Worm (Caenorhabditis elegans) whole organism, L3 larva: ENCODE results near the gene K02D10.2.

Experiments used
- ceh-82 ChIP-seq: fragments of 150-350 bp; optimal IDR thresholded peaks from 2 replicates; lab custom pipeline; 2014; ENCODE audit warnings: missing biosample characterization, missing genetic modification characterization
- nhr-11 ChIP-seq: fragments of 150-350 bp; optimal IDR thresholded peaks from 2 replicates; lab custom pipeline; 2014; ENCODE audit warnings: missing biosample characterization, missing genetic modification characterization
- nhr-25 ChIP-seq: sonication (generic microtip); optimal IDR thresholded peaks from 2 replicates; lab custom pipeline; 2017; ENCODE audit warnings: missing biosample characterization, missing genetic modification characterization
- ztf-4 ChIP-seq: fragments of 150-350 bp; optimal IDR thresholded peaks from 2 replicates; lab custom pipeline; 2014; ENCODE audit warnings: missing biosample characterization, missing genetic modification characterization

DNA sequence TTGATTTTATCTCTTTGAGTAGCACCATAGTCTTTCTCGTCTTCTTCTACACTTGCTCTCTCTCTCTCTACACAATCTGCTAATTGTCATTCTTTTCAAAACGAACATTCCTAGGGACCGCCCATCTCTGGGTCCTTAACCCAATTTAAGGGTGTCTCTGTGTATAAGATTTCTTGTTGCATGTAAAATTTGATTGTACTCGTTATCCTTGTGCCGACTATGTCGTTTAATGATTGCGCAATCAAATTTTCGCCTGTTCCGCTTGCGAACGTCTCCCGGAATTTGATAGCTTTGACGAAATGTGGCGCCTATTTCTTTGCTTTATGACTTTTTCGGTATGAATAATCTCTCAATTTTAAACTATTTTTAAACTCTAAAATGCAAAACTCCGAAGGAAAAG is 40.0 kb upstream of the K02D10.2 start:
- TF ChIP-seq ceh-82 (no peak), nhr-11 (tag; lab: Kevin White, UChicago) (no peak), nhr-25 (tag; lab: Kevin White, UChicago) (no peak), ztf-4 (tag; lab: Kevin White, UChicago) (no peak)
